Fruit fly (Drosophila melanogaster) whole organism, embryonic: Measurements from ENCODE around the gene CG9389.

Source experiments
- Bdp1 ChIP-seq: fragments of 200-800 bp; sonication (Bioruptor generic); optimal IDR thresholded peaks from 3 replicates; lab custom pipeline; 2016; ENCODE audit warnings: missing biosample characterization, missing genetic modification characterization
- Bgb ChIP-seq: fragments of 200-800 bp; sonication (Bioruptor generic); IDR thresholded peaks from 2 replicates; pipeline ENCODE4 v1.3.6; 2022; ENCODE audit warnings: missing biosample characterization, missing genetic modification characterization; ENCODE audit not compliant: partially characterized antibody
- BtbVII ChIP-seq: fragments of 200-800 bp; sonication (Bioruptor generic); optimal IDR thresholded peaks from 3 replicates; lab custom pipeline; 2017; ENCODE audit warnings: missing biosample characterization, mild to moderate bottlenecking, missing genetic modification characterization
- CG10431 ChIP-seq: fragments of 200-800 bp; sonication (Bioruptor generic); optimal IDR thresholded peaks from 3 replicates; lab custom pipeline; 2018; ENCODE audit warnings: missing biosample characterization, mild to moderate bottlenecking, missing genetic modification characterization
- CG10543 ChIP-seq: fragments of 200-800 bp; sonication (Bioruptor generic); optimal IDR thresholded peaks from 3 replicates; lab custom pipeline; 2017; ENCODE audit warnings: missing biosample characterization, mild to moderate bottlenecking, missing genetic modification characterization, moderate library complexity
- CG10654 ChIP-seq: fragments of 200-800 bp; sonication (Bioruptor generic); optimal IDR thresholded peaks from 2 replicates; lab custom pipeline; 2016; ENCODE audit warnings: missing biosample characterization, missing genetic modification characterization
- CG11085 ChIP-seq: fragments of 200-800 bp; sonication (Bioruptor generic); IDR thresholded peaks from 2 replicates; pipeline ENCODE4 v1.3.6; 2022; ENCODE audit warnings: missing biosample characterization, missing genetic modification characterization
- CG11696 ChIP-seq: fragments of 200-800 bp; sonication (Bioruptor generic); IDR thresholded peaks from 2 replicates; pipeline ENCODE4 v1.3.6; 2022; ENCODE audit warnings: missing biosample characterization, missing genetic modification characterization
- CG14441 ChIP-seq: fragments of 200-800 bp; sonication (Bioruptor generic); IDR thresholded peaks from 2 replicates; pipeline ENCODE4 v1.3.6; 2022; ENCODE audit warnings: missing biosample characterization, missing genetic modification characterization
- CG14965 ChIP-seq: fragments of 200-800 bp; sonication (Bioruptor generic); optimal IDR thresholded peaks from 2 replicates; lab custom pipeline; 2016; ENCODE audit warnings: missing biosample characterization, missing genetic modification characterization, borderline replicate concordance
- CG15269 ChIP-seq: fragments of 200-800 bp; sonication (Bioruptor generic); optimal IDR thresholded peaks from 2 replicates; lab custom pipeline; 2018; ENCODE audit warnings: missing biosample characterization, mild to moderate bottlenecking, missing genetic modification characterization, moderate library complexity
- CG1602 ChIP-seq: fragments of 200-800 bp; sonication (Bioruptor generic); optimal IDR thresholded peaks from 3 replicates; lab custom pipeline; 2016; ENCODE audit warnings: missing biosample characterization, missing genetic modification characterization
- CG2120 ChIP-seq: fragments of 200-800 bp; sonication (Bioruptor generic); optimal IDR thresholded peaks from 3 replicates; lab custom pipeline; 2016; ENCODE audit warnings: missing biosample characterization, missing genetic modification characterization
- CG2678 ChIP-seq: fragments of 200-800 bp; sonication (Bioruptor generic); optimal IDR thresholded peaks from 3 replicates; lab custom pipeline; 2019; ENCODE audit warnings: missing biosample characterization, mild to moderate bottlenecking, missing genetic modification characterization, moderate library complexity
- CG30020 ChIP-seq: fragments of 200-800 bp; optimal IDR thresholded peaks from 2 replicates; lab custom pipeline; 2019; ENCODE audit warnings: missing biosample characterization, mild to moderate bottlenecking, missing genetic modification characterization, moderate library complexity
- CG32532 ChIP-seq: fragments of 200-800 bp; sonication (Bioruptor generic); IDR thresholded peaks from 2 replicates; pipeline ENCODE4 v1.3.6; 2022; ENCODE audit warnings: missing biosample characterization, missing genetic modification characterization
- CG3726 ChIP-seq: fragments of 200-800 bp; sonication (Bioruptor generic); IDR thresholded peaks from 3 replicates; pipeline ENCODE4, ENCODE4 v1.3.6; 2022; ENCODE audit warnings: missing biosample characterization, missing genetic modification characterization
- CG3847 ChIP-seq: fragments of 200-800 bp; sonication (Bioruptor generic); IDR thresholded peaks from 2 replicates; pipeline ENCODE4 v1.3.6; 2022; ENCODE audit warnings: missing biosample characterization, missing genetic modification characterization
- CG3995 ChIP-seq: fragments of 200-800 bp; sonication (Bioruptor generic); optimal IDR thresholded peaks from 3 replicates; lab custom pipeline; 2016; ENCODE audit warnings: missing biosample characterization, missing genetic modification characterization
- CG6689 ChIP-seq: fragments of 200-800 bp; sonication (Bioruptor generic); IDR thresholded peaks from 2 replicates; pipeline ENCODE4 v1.3.6; 2022; ENCODE audit warnings: missing biosample characterization, missing genetic modification characterization
- CG6765 ChIP-seq: fragments of 200-800 bp; sonication (Bioruptor generic); optimal IDR thresholded peaks from 3 replicates; lab custom pipeline; 2017; ENCODE audit warnings: missing biosample characterization, mild to moderate bottlenecking, missing genetic modification characterization
- CG9817 ChIP-seq: fragments of 200-800 bp; sonication (Bioruptor generic); optimal IDR thresholded peaks from 2 replicates; lab custom pipeline; 2018; ENCODE audit warnings: missing biosample characterization, mild to moderate bottlenecking, missing genetic modification characterization, moderate library complexity
- CoRest ChIP-seq: fragments of 200-800 bp; sonication (Bioruptor generic); optimal IDR thresholded peaks from 3 replicates; lab custom pipeline; 2018; ENCODE audit warnings: missing biosample characterization, mild to moderate bottlenecking, missing genetic modification characterization, moderate library complexity
- Dad ChIP-seq: fragments of 200-800 bp; sonication (Bioruptor generic); optimal IDR thresholded peaks from 3 replicates; lab custom pipeline; 2016; ENCODE audit warnings: missing biosample characterization, missing genetic modification characterization
- Ets97D ChIP-seq: fragments of 200-800 bp; sonication (Bioruptor generic); optimal IDR thresholded peaks from 3 replicates; lab custom pipeline; 2016; ENCODE audit warnings: missing biosample characterization, missing genetic modification characterization
- Gsc ChIP-seq: fragments of 200-800 bp; sonication (Bioruptor generic); IDR thresholded peaks from 2 replicates; pipeline ENCODE4 v1.3.6; 2022; ENCODE audit warnings: missing biosample characterization, missing genetic modification characterization
- Hand ChIP-seq: fragments of 200-800 bp; sonication (Bioruptor generic); optimal IDR thresholded peaks from 2 replicates; lab custom pipeline; 2017; ENCODE audit warnings: mild to moderate bottlenecking, missing biosample characterization, missing genetic modification reagents, missing genetic modification characterization
- HmgZ ChIP-seq: fragments of 200-800 bp; sonication (Bioruptor generic); optimal IDR thresholded peaks from 2 replicates; lab custom pipeline; 2018; ENCODE audit warnings: missing biosample characterization, mild to moderate bottlenecking, missing genetic modification characterization
- Lpt ChIP-seq: fragments of >200 bp; optimal IDR thresholded peaks from 2 replicates; lab custom pipeline; 2018; ENCODE audit warnings: missing biosample characterization, missing genetic modification characterization
- Nf-YA ChIP-seq: fragments of 200-800 bp; sonication (Bioruptor generic); IDR thresholded peaks from 2 replicates; pipeline ENCODE4 v1.3.6; 2022; ENCODE audit warnings: missing biosample characterization, missing genetic modification characterization
- Rfx ChIP-seq: fragments of 200-800 bp; sonication (Bioruptor generic); IDR thresholded peaks from 2 replicates; pipeline ENCODE4 v1.3.6; 2022; ENCODE audit warnings: missing biosample characterization, missing genetic modification characterization
- Sox100B ChIP-seq: fragments of 200-800 bp; sonication (Bioruptor generic); optimal IDR thresholded peaks from 3 replicates; lab custom pipeline; 2018; ENCODE audit warnings: missing biosample characterization, mild to moderate bottlenecking, missing genetic modification characterization
- Trl ChIP-seq, 3 experiments: fragments of >200 bp in 2 of 3; fragments of 200-800 bp in 1 of 3; sonication (Bioruptor generic) in 1 of 3; optimal IDR thresholded peaks; 2 replicates in 1 of 3; 3 replicates in 2 of 3; lab custom pipeline; 2016 to 2017; ENCODE audit warnings: missing biosample characterization in 1 of 3, missing genetic modification characterization in 1 of 3
- bab2 ChIP-seq: fragments of 200-800 bp; sonication (Bioruptor generic); optimal IDR thresholded peaks from 2 replicates; lab custom pipeline; 2016; ENCODE audit warnings: missing biosample characterization, missing genetic modification characterization
- cad ChIP-seq: fragments of >200 bp; optimal IDR thresholded peaks from 2 replicates; lab custom pipeline; 2017; ENCODE audit warnings: missing biosample characterization, missing genetic modification characterization
- crc ChIP-seq: fragments of 200-800 bp; sonication (Bioruptor generic); optimal IDR thresholded peaks from 2 replicates; lab custom pipeline; 2016; ENCODE audit warnings: missing biosample characterization, missing genetic modification characterization
- ewg ChIP-seq: fragments of 200-800 bp; sonication (Bioruptor generic); optimal IDR thresholded peaks from 3 replicates; lab custom pipeline; 2017; ENCODE audit warnings: mild to moderate bottlenecking, missing biosample characterization, missing genetic modification reagents, missing genetic modification characterization
- gro ChIP-seq: fragments of 200-800 bp; sonication (Bioruptor generic); optimal IDR thresholded peaks from 2 replicates; lab custom pipeline; 2016; ENCODE audit warnings: missing biosample characterization, missing genetic modification characterization
- kay ChIP-seq: fragments of 200-800 bp; sonication (Bioruptor generic); optimal IDR thresholded peaks from 2 replicates; lab custom pipeline; 2016; ENCODE audit warnings: missing biosample characterization, missing genetic modification characterization
- lab ChIP-seq: fragments of 200-800 bp; sonication (Bioruptor generic); optimal IDR thresholded peaks from 3 replicates; lab custom pipeline; 2017; ENCODE audit warnings: missing biosample characterization, missing genetic modification characterization, mild to moderate bottlenecking, moderate library complexity, missing genetic modification reagents
- mam ChIP-seq: fragments of 200-800 bp; sonication (Bioruptor generic); optimal IDR thresholded peaks from 3 replicates; lab custom pipeline; 2016; ENCODE audit warnings: missing biosample characterization, missing genetic modification characterization
- pan ChIP-seq, 4 experiments: fragments of >200 bp in 3 of 4; fragments of 200-800 bp in 1 of 4; sonication (Bioruptor generic) in 1 of 4; optimal IDR thresholded peaks in 3 of 4; IDR thresholded peaks in 1 of 4; 2 replicates each; pipeline versions ENCODE4 v1.3.6 to Lab custom; 2017 to 2022; ENCODE audit warnings: missing biosample characterization in 2 of 4, missing genetic modification characterization in 2 of 4, mixed read lengths in 1 of 4
- phol ChIP-seq: fragments of 200-800 bp; sonication (Bioruptor generic); optimal IDR thresholded peaks from 3 replicates; lab custom pipeline; 2018; ENCODE audit warnings: missing biosample characterization, mild to moderate bottlenecking, missing genetic modification characterization, moderate library complexity
- rib ChIP-seq: fragments of 200-800 bp; sonication (Bioruptor generic); IDR thresholded peaks from 2 replicates; pipeline ENCODE4 v1.3.6; 2022; ENCODE audit warnings: missing biosample characterization, missing genetic modification characterization
- sens-2 ChIP-seq: fragments of 200-800 bp; sonication (Bioruptor generic); IDR thresholded peaks from 2 replicates; pipeline ENCODE4 v1.3.6; 2022; ENCODE audit warnings: missing biosample characterization, missing genetic modification characterization
- vfl ChIP-seq: fragments of 200-800 bp; sonication (Bioruptor generic); optimal IDR thresholded peaks from 2 replicates; lab custom pipeline; 2016; ENCODE audit warnings: missing biosample characterization, missing genetic modification characterization
- zen ChIP-seq: fragments of 200-800 bp; sonication (Bioruptor generic); optimal IDR thresholded peaks from 3 replicates; lab custom pipeline; 2018; ENCODE audit warnings: missing biosample characterization, mild to moderate bottlenecking, missing genetic modification characterization, moderate library complexity

CG9389 gene

dm6 chr3L:21276296-21277257 is 6.2 kb upstream of the CG9389 start (continued):
- peak; percentile 21 for TF ChIP-seq CG30020
- TF ChIP-seq Rfx, result peak; percentile 33
- TF ChIP-seq vfl, result peak; percentile 0
- peak; percentile 30 for TF ChIP-seq CG9817 (tag; lab: Kevin White, UChicago)
- TF ChIP-seq CG6765 (GFP tag; lab: Kevin White, UChicago), result no peak
- TF ChIP-seq ewg (GFP tag; lab: Kevin White, UChicago), result peak; percentile 41
- no peak for TF ChIP-seq CG3726 (GFP tag; lab: Robert Waterston, UW)
- TF ChIP-seq pan (optimal IDR thresholded peaks at IDR 0.05; lab: Kevin White, UChicago), result no peak
- peak in 1 of 2 experiments; percentile 4 for TF ChIP-seq pan (GFP tag; optimal IDR thresholded peaks at IDR 0.05 in 1 of 2, IDR thresholded peaks at IDR 0.05 in 1 of 2)
- peak; percentile 19 for TF ChIP-seq zen
- peak; percentile 5 for TF ChIP-seq Bdp1
- TF ChIP-seq CG11696 (GFP tag; lab: Robert Waterston, UW), result no peak
- peak; percentile 79 for TF ChIP-seq phol
- TF ChIP-seq CG11085 (GFP tag; lab: Robert Waterston, UW), result no peak
- TF ChIP-seq CG10543 (GFP tag; lab: Kevin White, UChicago), result peak; percentile 42
- peak; percentile 43 for TF ChIP-seq CG6689
- TF ChIP-seq Sox100B, result peak; percentile 77
- TF ChIP-seq Gsc (GFP tag; lab: Robert Waterston, UW), result no peak
- peak; percentile 42; the same call in 1 of the 2 replicates for TF ChIP-seq CG3847 (GFP tag; lab: Robert Waterston, UW)
- TF ChIP-seq CG1602, result peak; percentile 44
- peak; percentile 76 for TF ChIP-seq CG2120
- peak; percentile 53 for TF ChIP-seq kay (GFP tag; lab: Kevin White, UChicago)
- peak; percentile 57 for TF ChIP-seq CG15269 (tag; lab: Kevin White, UChicago)
- no peak for TF ChIP-seq HmgZ (tag; lab: Kevin White, UChicago)
- peak; percentile 43 for TF ChIP-seq bab2 (GFP tag; lab: Kevin White, UChicago)
- peak; percentile 62 for TF ChIP-seq mam (GFP tag; lab: Kevin White, UChicago)
- TF ChIP-seq crc, result peak; percentile 67
- TF ChIP-seq Hand (GFP tag; lab: Kevin White, UChicago), result peak; percentile 21
- peak; percentile 42 for TF ChIP-seq CG10431
- no peak for TF ChIP-seq rib (GFP tag; lab: Robert Waterston, UW)
- no peak for TF ChIP-seq CG14965
- TF ChIP-seq Nf-YA (GFP tag; lab: Robert Waterston, UW), result no peak
- peak; percentile 79 for TF ChIP-seq CG2678
- TF ChIP-seq Lpt (GFP tag; lab: Kevin White, UChicago), result no peak
- TF ChIP-seq lab (GFP tag; lab: Kevin White, UChicago), result peak; percentile 45
- TF ChIP-seq CG10654 (GFP tag; lab: Kevin White, UChicago), result peak; percentile 47
- peak; percentile 29; the same call in 1 of the 2 replicates for TF ChIP-seq Bgb (GFP tag; lab: Robert Waterston, UW)
- peak; percentile 75 for TF ChIP-seq cad (GFP tag; lab: Kevin White, UChicago)
- no peak for TF ChIP-seq sens-2
- TF ChIP-seq Trl (optimal IDR thresholded peaks at IDR 0.05; lab: Kevin White, UChicago), result peak; percentile 50 to 51
- peak; percentile 68 for TF ChIP-seq Trl (GFP tag; optimal IDR thresholded peaks at IDR 0.05; lab: Kevin White, UChicago)
- TF ChIP-seq Ets97D (GFP tag; lab: Kevin White, UChicago), result no peak
- peak; percentile 76 for TF ChIP-seq CoRest (tag; lab: Kevin White, UChicago)
- TF ChIP-seq Dad (GFP tag; lab: Kevin White, UChicago), result peak; percentile 29
- TF ChIP-seq CG14441 (GFP tag; lab: Robert Waterston, UW), result peak; percentile 50; the same call in 1 of the 2 replicates
- TF ChIP-seq CG32532, result peak; percentile 41; the same call in 1 of the 2 replicates
- peak; percentile 39 for TF ChIP-seq gro (GFP tag; lab: Kevin White, UChicago)
- TF ChIP-seq BtbVII, result peak; percentile 66
- peak; percentile 86 for TF ChIP-seq CG3995 (GFP tag; lab: Kevin White, UChicago)
